Worm (Caenorhabditis elegans) whole organism, L3 larva: ENCODE measurements around the gene B0416.7.

Experiments
- R02D3.7 ChIP-seq: fragments of 150-350 bp; optimal IDR thresholded peaks from 2 replicates; lab custom pipeline; 2014; ENCODE audit warnings: missing biosample characterization, missing genetic modification characterization
- ZK546.5 ChIP-seq: sonication (generic microtip); optimal IDR thresholded peaks from 2 replicates; lab custom pipeline; 2017; ENCODE audit warnings: missing biosample characterization, missing genetic modification characterization
- ceh-28 ChIP-seq: fragments of 150-350 bp; optimal IDR thresholded peaks from 2 replicates; lab custom pipeline; 2014; ENCODE audit warnings: missing biosample characterization, missing genetic modification reagents, missing genetic modification characterization
- ceh-9 ChIP-seq: sonication (generic microtip); optimal IDR thresholded peaks from 2 replicates; lab custom pipeline; 2018; ENCODE audit warnings: missing biosample characterization, missing genetic modification characterization
- daf-12 ChIP-seq: fragments of 150-350 bp; optimal IDR thresholded peaks from 2 replicates; lab custom pipeline; 2014; ENCODE audit warnings: missing biosample characterization, missing genetic modification reagents, missing genetic modification characterization
- fkh-2 ChIP-seq: fragments of 150-350 bp; optimal IDR thresholded peaks from 2 replicates; lab custom pipeline; 2014; ENCODE audit warnings: missing biosample characterization, missing genetic modification reagents, missing genetic modification characterization
- lin-39 ChIP-seq: fragments of 150-350 bp; optimal IDR thresholded peaks from 2 replicates; lab custom pipeline; 2018; ENCODE audit warnings: missing biosample characterization, missing genetic modification reagents, missing genetic modification characterization
- nhr-12 ChIP-seq: fragments of 150-350 bp; optimal IDR thresholded peaks from 2 replicates; lab custom pipeline; 2014; ENCODE audit warnings: missing biosample characterization, missing genetic modification characterization
- nhr-237 ChIP-seq: fragments of 150-350 bp; optimal IDR thresholded peaks from 2 replicates; lab custom pipeline; 2014; ENCODE audit warnings: missing biosample characterization, missing genetic modification characterization
- nhr-25 ChIP-seq: sonication (generic microtip); optimal IDR thresholded peaks from 2 replicates; lab custom pipeline; 2017; ENCODE audit warnings: missing biosample characterization, missing genetic modification characterization
- nhr-43 ChIP-seq: sonication (generic microtip); optimal IDR thresholded peaks from 2 replicates; lab custom pipeline; 2016; ENCODE audit warnings: mild to moderate bottlenecking, missing genetic modification characterization, missing compliant biosample characterization; ENCODE audit not compliant: poor library complexity, severe bottlenecking
- nhr-67 ChIP-seq: fragments of 150-350 bp; optimal IDR thresholded peaks from 2 replicates; lab custom pipeline; 2014; ENCODE audit warnings: missing biosample characterization, missing genetic modification characterization
- nhr-76 ChIP-seq: fragments of 150-350 bp; sonication (generic microtip); optimal IDR thresholded peaks from 5 replicates; lab custom pipeline; 2014; ENCODE audit warnings: missing biosample characterization, missing genetic modification characterization
- pqm-1 ChIP-seq: fragments of 150-350 bp; optimal IDR thresholded peaks from 2 replicates; lab custom pipeline; 2017; ENCODE audit warnings: missing biosample characterization, missing genetic modification characterization, inconsistent platforms
- sea-2 ChIP-seq: fragments of 150-350 bp; sonication (generic microtip); optimal IDR thresholded peaks from 4 replicates; lab custom pipeline; 2014; ENCODE audit warnings: missing biosample characterization, missing genetic modification reagents, missing genetic modification characterization
- tbx-2 ChIP-seq: sonication (generic microtip); optimal IDR thresholded peaks from 2 replicates; lab custom pipeline; 2016; ENCODE audit warnings: mild to moderate bottlenecking, missing genetic modification characterization, missing compliant biosample characterization
- ztf-4 ChIP-seq: fragments of 150-350 bp; optimal IDR thresholded peaks from 2 replicates; lab custom pipeline; 2014; ENCODE audit warnings: missing biosample characterization, missing genetic modification characterization

Gene B0416.7

ce11 chrX:9251488-9251887, 46.2 kb downstream of the B0416.7 start, which contains the start of gene pes-8:
TSS of gene pes-8 (plus strand) at chrX:9251788.
- TF ChIP-seq daf-12 (tag; lab: Kevin White, UChicago) (no peak), R02D3.7 (tag; lab: Kevin White, UChicago) (no peak), nhr-76 (tag; lab: Kevin White, UChicago) (no peak), nhr-25 (tag; lab: Kevin White, UChicago) (no peak), nhr-43 (tag; lab: Kevin White, UChicago) (no peak)

DNA sequence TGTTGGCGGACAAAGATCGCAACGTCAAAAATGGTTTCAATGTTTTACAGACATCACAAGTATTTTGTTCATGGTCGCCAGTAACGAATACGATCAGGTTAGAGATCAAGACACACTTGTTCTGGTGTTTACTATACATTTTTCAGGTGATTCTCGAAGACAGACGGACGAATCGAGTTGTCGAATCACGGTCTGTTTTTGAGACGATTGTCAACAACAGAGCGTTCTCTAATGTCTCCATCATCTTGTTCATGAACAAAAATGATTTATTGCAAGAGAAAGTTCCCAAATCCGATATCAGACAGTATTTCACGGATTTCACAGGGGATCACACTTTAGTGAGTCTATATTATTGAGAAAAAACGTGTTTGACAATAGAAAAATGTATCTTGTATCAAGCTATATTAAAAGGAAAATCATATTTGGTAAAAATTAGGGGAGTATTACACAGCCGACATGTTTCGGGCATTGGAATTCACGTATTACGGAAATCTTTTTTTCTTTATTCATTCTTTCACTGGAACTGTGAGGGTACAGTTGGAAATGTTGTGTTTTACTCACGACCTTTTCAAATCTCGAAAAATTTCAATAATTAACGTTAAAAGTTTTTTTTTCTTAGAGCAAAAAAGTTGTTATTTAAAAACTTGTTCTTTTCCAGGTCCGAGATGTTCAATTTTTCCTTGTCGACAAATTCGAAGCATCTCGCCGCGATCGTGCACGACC, 49.5 kb downstream of the B0416.7 start:
- TF ChIP-seq ceh-9 (tag; lab: Kevin White, UChicago) (no peak), daf-12 (tag; lab: Kevin White, UChicago) (no peak), sea-2 (GFP tag; lab: Kevin White, UChicago) (no peak), tbx-2 (tag; lab: Kevin White, UChicago) (no peak), nhr-237 (tag; lab: Kevin White, UChicago) (no peak), ztf-4 (no peak), pqm-1 (no peak), nhr-67 (no peak), nhr-43 (tag; lab: Kevin White, UChicago) (no peak), ZK546.5 (tag; lab: Kevin White, UChicago) (no peak), lin-39 (no peak), ceh-28 (tag; lab: Kevin White, UChicago) (no peak), nhr-12 (tag; lab: Kevin White, UChicago) (no peak), fkh-2 (no peak)
